Fruit fly (Drosophila melanogaster): ENCODE results near the gene CG14275.

Gene CG14275

dm6 chr2L:8281872-8282271 is 45.4 kb upstream of the CG14275 start (continued):
- TF ChIP-seq cas (GFP tag; IDR thresholded peaks at IDR 0.05) (no peak), crp (GFP tag; optimal IDR thresholded peaks at IDR 0.05) (no peak), CG2120 (GFP tag; optimal IDR thresholded peaks at IDR 0.05) (no peak), phol (tag; optimal IDR thresholded peaks at IDR 0.05) (no peak), CG9437 (GFP tag; optimal IDR thresholded peaks at IDR 0.05) (no peak), CG17359 (tag; optimal IDR thresholded peaks at IDR 0.05) (no peak), sens-2 (GFP tag; IDR thresholded peaks at IDR 0.05) (0 out of 2 replicates have a peak, but pooled peaks have one; percentile 25), slbo (GFP tag; IDR thresholded peaks at IDR 0.05) (no peak), Rx (GFP tag; IDR thresholded peaks at IDR 0.05) (no peak), Bgb (GFP tag; IDR thresholded peaks at IDR 0.05; ENCODE audit: partially characterized antibody) (no peak), Hr78 (GFP tag; optimal IDR thresholded peaks at IDR 0.05) (peak in 1 of 2 experiments; percentile 84), HLH4C (GFP tag; IDR thresholded peaks at IDR 0.05; ENCODE audit: partially characterized antibody) (no peak), wek (GFP tag; optimal IDR thresholded peaks at IDR 0.05) (no peak), CG17612 (GFP tag; IDR thresholded peaks at IDR 0.05) (no peak), grau (tag; optimal IDR thresholded peaks at IDR 0.05) (no peak), peb (GFP tag; IDR thresholded peaks at IDR 0.05) (no peak), BtbVII (GFP tag; optimal IDR thresholded peaks at IDR 0.05) (no peak), Opbp (GFP tag; IDR thresholded peaks at IDR 0.05; ENCODE audit: partially characterized antibody) (no peak), CG4854 (GFP tag; optimal IDR thresholded peaks at IDR 0.05) (no peak), CG8478 (optimal IDR thresholded peaks at IDR 0.05) (no peak), h (optimal IDR thresholded peaks at IDR 0.05) (no peak), CG9817 (tag; optimal IDR thresholded peaks at IDR 0.05) (no peak), sna (GFP tag; IDR thresholded peaks at IDR 0.05; ENCODE audit: partially characterized antibody) (no peak), lab (GFP tag; optimal IDR thresholded peaks at IDR 0.05) (no peak), CG31224 (GFP tag; IDR thresholded peaks at IDR 0.05) (no peak), Sin3A (optimal IDR thresholded peaks at IDR 0.05) (no peak), Kr (GFP tag; optimal IDR thresholded peaks at IDR 0.05) (no peak), jing (GFP tag; optimal IDR thresholded peaks at IDR 0.05) (no peak), sens (GFP tag) (no peak), Tbp (GFP tag; optimal IDR thresholded peaks at IDR 0.05) (no peak), ranshi (GFP tag; IDR thresholded peaks at IDR 0.05) (no peak), Adf1 (GFP tag; IDR thresholded peaks at IDR 0.05) (no peak), pita (GFP tag; optimal IDR thresholded peaks at IDR 0.05) (no peak), CG6854 (GFP tag; optimal IDR thresholded peaks at IDR 0.05) (no peak), hb (GFP tag; IDR thresholded peaks at IDR 0.05; ENCODE audit: partially characterized antibody) (no peak), CG2199 (GFP tag; IDR thresholded peaks at IDR 0.05) (no peak), Atf6 (GFP tag; IDR thresholded peaks at IDR 0.05) (no peak), NfI (GFP tag; optimal IDR thresholded peaks at IDR 0.05) (no peak), abd-A (tag; optimal IDR thresholded peaks at IDR 0.05) (peak; percentile 8), CG12769 (tag; optimal IDR thresholded peaks at IDR 0.05) (no peak), luna (GFP tag; optimal IDR thresholded peaks at IDR 0.05) (no peak), Elba2 (GFP tag; optimal IDR thresholded peaks at IDR 0.05) (no peak), tin (GFP tag; optimal IDR thresholded peaks at IDR 0.05) (no peak), Six4 (GFP tag; optimal IDR thresholded peaks at IDR 0.05) (no peak), CG31441 (GFP tag; IDR thresholded peaks at IDR 0.05) (no peak), CG1832 (GFP tag; optimal IDR thresholded peaks at IDR 0.05) (no peak), NC2β (GFP tag; optimal IDR thresholded peaks at IDR 0.05) (no peak), hbn (GFP tag; IDR thresholded peaks at IDR 0.05; ENCODE audit: partially characterized antibody) (no peak), CG10431 (GFP tag; optimal IDR thresholded peaks at IDR 0.05) (no peak), caup (GFP tag; optimal IDR thresholded peaks at IDR 0.05; ENCODE audit: severe bottlenecking) (no peak), pros (GFP tag; optimal IDR thresholded peaks at IDR 0.05) (peak; percentile 71), CG11456 (GFP tag; IDR thresholded peaks at IDR 0.05) (no peak)

Data from whole organism, embryonic.